Worm (Caenorhabditis elegans) whole organism, early embryonic: ENCODE measurements around the gene col-76.

Experiments used
- B0310.2 ChIP-seq: sonication (generic microtip); optimal IDR thresholded peaks from 2 replicates; lab custom pipeline; 2016; ENCODE audit warnings: mild to moderate bottlenecking, missing genetic modification characterization, missing compliant biosample characterization
- F13C5.2 ChIP-seq: sonication (generic microtip); optimal IDR thresholded peaks from 2 replicates; lab custom pipeline; 2017; ENCODE audit warnings: mild to moderate bottlenecking, missing genetic modification characterization, inconsistent platforms, missing compliant biosample characterization
- aly-1 ChIP-seq: sonication (generic microtip); optimal IDR thresholded peaks from 2 replicates; lab custom pipeline; 2016; ENCODE audit warnings: missing genetic modification characterization, missing compliant biosample characterization
- ama-1 ChIP-seq: fragments of 150-350 bp; optimal IDR thresholded peaks from 2 replicates; lab custom pipeline; 2014
- ceh-13 ChIP-seq: fragments of 200-800 bp; sonication (Bioruptor generic); optimal IDR thresholded peaks from 2 replicates; lab custom pipeline; 2018; ENCODE audit warnings: mild to moderate bottlenecking, missing genetic modification characterization, missing compliant biosample characterization
- ceh-36 ChIP-seq: sonication (generic microtip); optimal IDR thresholded peaks from 2 replicates; lab custom pipeline; 2016; ENCODE audit warnings: missing genetic modification characterization, inconsistent platforms, missing compliant biosample characterization
- ets-7 ChIP-seq: sonication (generic microtip); optimal IDR thresholded peaks from 2 replicates; lab custom pipeline; 2016; ENCODE audit warnings: missing genotype, missing genetic modification characterization, missing compliant biosample characterization
- flt-1 ChIP-seq: fragments of 200-800 bp; sonication (Bioruptor generic); IDR thresholded peaks from 2 replicates; pipeline ENCODE4 v1.3.6; 2022; ENCODE audit warnings: missing genetic modification characterization, missing compliant biosample characterization
- hmbx-1 ChIP-seq: sonication (generic microtip); optimal IDR thresholded peaks from 2 replicates; lab custom pipeline; 2016; ENCODE audit warnings: mild to moderate bottlenecking, missing genetic modification characterization, missing compliant biosample characterization
- hmg-4 ChIP-seq: fragments of 200-800 bp; sonication (Bioruptor generic); optimal IDR thresholded peaks from 2 replicates; lab custom pipeline; 2018; ENCODE audit warnings: mild to moderate bottlenecking, missing genetic modification characterization, missing compliant biosample characterization
- hnd-1 ChIP-seq: sonication (generic microtip); optimal IDR thresholded peaks from 2 replicates; lab custom pipeline; 2016; ENCODE audit warnings: missing genetic modification characterization, missing compliant biosample characterization
- pes-1 ChIP-seq: fragments of 200-800 bp; sonication (Bioruptor generic); IDR thresholded peaks from 2 replicates; pipeline ENCODE4 v1.3.6; 2022; ENCODE audit warnings: missing genetic modification reagents, missing genetic modification characterization, missing compliant biosample characterization
- scrt-1 ChIP-seq: fragments of 200-800 bp; sonication (Bioruptor generic); IDR thresholded peaks from 2 replicates; pipeline ENCODE4 v1.3.6; 2022; ENCODE audit warnings: missing genetic modification characterization, missing compliant biosample characterization
- sea-1 ChIP-seq: fragments of 200-800 bp; sonication (Bioruptor generic); conservative IDR thresholded peaks from 2 replicates; pipeline ENCODE4 v1.3.6; 2022; ENCODE audit warnings: missing genetic modification characterization, missing compliant biosample characterization
- tbx-11 ChIP-seq: fragments of 200-800 bp; sonication (Bioruptor generic); IDR thresholded peaks from 2 replicates; pipeline ENCODE4 v1.3.6; 2022; ENCODE audit warnings: missing genetic modification characterization, missing compliant biosample characterization
- tbx-37 ChIP-seq: fragments of 200-800 bp; sonication (Bioruptor generic); conservative IDR thresholded peaks from 2 replicates; pipeline ENCODE4 v1.3.6; 2022; ENCODE audit warnings: missing genetic modification reagents, missing genetic modification characterization, missing compliant biosample characterization
- tra-4 ChIP-seq: sonication (generic microtip); optimal IDR thresholded peaks from 2 replicates; lab custom pipeline; 2017; ENCODE audit warnings: missing genetic modification characterization, missing compliant biosample characterization

Gene col-76

ce11 chrII:8204039-8204438 is at the start of gene col-76:
TSS of gene col-76 (plus strand) at chrII:8204339.
- no peak for TF ChIP-seq aly-1 (tag; lab: Kevin White, UChicago)
- no peak for TF ChIP-seq ama-1 (lab: Kevin White, UChicago)
- no peak for TF ChIP-seq ets-7 (tag; lab: Kevin White, UChicago)
- TF ChIP-seq sea-1 = no peak
- TF ChIP-seq F13C5.2 (tag; lab: Kevin White, UChicago) = no peak
- no peak for TF ChIP-seq ceh-13
- no peak for TF ChIP-seq hmbx-1 (tag; lab: Kevin White, UChicago)
- TF ChIP-seq hmg-4 (GFP tag; lab: Kevin White, UChicago) = no peak
- TF ChIP-seq flt-1 = no peak

ce11 chrII:8156845-8157373 is 47.2 kb upstream of the col-76 start, which contains the start of the genes tub-1 and tmem-138:
TSS of gene tub-1 (minus strand) at chrII:8156945.
TSS of gene tmem-138 (plus strand) at chrII:8157323.
- no peak for TF ChIP-seq hmg-4 (GFP tag; lab: Kevin White, UChicago)
- TF ChIP-seq F13C5.2 (tag; lab: Kevin White, UChicago) = no peak
- TF ChIP-seq flt-1 = no peak
- no peak for TF ChIP-seq ets-7 (tag; lab: Kevin White, UChicago)
- TF ChIP-seq hnd-1 = no peak
- TF ChIP-seq B0310.2 = no peak
- TF ChIP-seq ama-1 (lab: Kevin White, UChicago) = no peak
- TF ChIP-seq aly-1 (tag; lab: Kevin White, UChicago) = no peak
- no peak for TF ChIP-seq tra-4 (tag; lab: Kevin White, UChicago)
- TF ChIP-seq ceh-36 = no peak
- no peak for TF ChIP-seq tbx-11 (GFP tag; lab: Robert Waterston, UW)
- TF ChIP-seq hmbx-1 (tag; lab: Kevin White, UChicago) = no peak
- no peak for TF ChIP-seq ceh-13
- TF ChIP-seq scrt-1 = no peak

- TF ChIP-seq ceh-36 (no peak), flt-1 (no peak), F13C5.2 (tag; lab: Kevin White, UChicago) (no peak)
Observed at ce11 chrII:8157991-8158390, 46.1 kb upstream of the col-76 start, which contains the start of gene pch-2. TSS of gene pch-2 (plus strand) at chrII:8158349.

- no peak for TF ChIP-seq tbx-11 (GFP tag; lab: Robert Waterston, UW)
- TF ChIP-seq aly-1 (tag; lab: Kevin White, UChicago) = no peak
- no peak for TF ChIP-seq ceh-13
- TF ChIP-seq tbx-37 = no peak
- no peak for TF ChIP-seq scrt-1
- no peak for TF ChIP-seq flt-1
- TF ChIP-seq ceh-36 = no peak
- TF ChIP-seq sea-1 = no peak
- no peak for TF ChIP-seq hmg-4 (GFP tag; lab: Kevin White, UChicago)
- TF ChIP-seq B0310.2 = no peak
- TF ChIP-seq ets-7 (tag; lab: Kevin White, UChicago) = no peak
Observed at ce11 chrII:8160916-8161315, 43.2 kb upstream of the col-76 start.

- no peak for TF ChIP-seq ceh-13
- no peak for TF ChIP-seq F13C5.2 (tag; lab: Kevin White, UChicago)
- no peak for TF ChIP-seq flt-1
- TF ChIP-seq aly-1 (tag; lab: Kevin White, UChicago) = no peak
- no peak for TF ChIP-seq tra-4 (tag; lab: Kevin White, UChicago)
- TF ChIP-seq hmbx-1 (tag; lab: Kevin White, UChicago) = no peak
- TF ChIP-seq hmg-4 (GFP tag; lab: Kevin White, UChicago) = no peak
- TF ChIP-seq ets-7 (tag; lab: Kevin White, UChicago) = no peak
- TF ChIP-seq hnd-1 = no peak
- TF ChIP-seq scrt-1 = no peak
- TF ChIP-seq tbx-11 (GFP tag; lab: Robert Waterston, UW) = no peak
- no peak for TF ChIP-seq tbx-37
- no peak for TF ChIP-seq ama-1 (lab: Kevin White, UChicago)
- no peak for TF ChIP-seq pes-1 (GFP tag; lab: Robert Waterston, UW)
- no peak for TF ChIP-seq sea-1
- TF ChIP-seq B0310.2 = no peak
- TF ChIP-seq ceh-36 = no peak
Observed at ce11 chrII:8162120-8162648, 42.0 kb upstream of the col-76 start, which contains the start of the genes emb-27 and rrf-3. TSS of gene emb-27 (minus strand) at chrII:8162170. TSS of gene rrf-3 (plus strand) at chrII:8162465.

ce11 chrII:8169283-8169682 is 34.9 kb upstream of the col-76 start, which contains the start of gene T05C12.15:
TSS of gene T05C12.15 (plus strand) at chrII:8169583.
- no peak for TF ChIP-seq flt-1
- TF ChIP-seq hnd-1 = no peak
- no peak for TF ChIP-seq ceh-36
- no peak for TF ChIP-seq pes-1 (GFP tag; lab: Robert Waterston, UW)
- TF ChIP-seq tbx-37 = no peak
- TF ChIP-seq tra-4 (tag; lab: Kevin White, UChicago) = no peak
- TF ChIP-seq F13C5.2 (tag; lab: Kevin White, UChicago) = no peak
- no peak for TF ChIP-seq tbx-11 (GFP tag; lab: Robert Waterston, UW)
- no peak for TF ChIP-seq B0310.2
- no peak for TF ChIP-seq aly-1 (tag; lab: Kevin White, UChicago)
- TF ChIP-seq hmg-4 (GFP tag; lab: Kevin White, UChicago) = no peak
- no peak for TF ChIP-seq ets-7 (tag; lab: Kevin White, UChicago)

ce11 chrII:8170374-8170773 is 33.8 kb upstream of the col-76 start, which contains the start of gene T05C12.11:
TSS of gene T05C12.11 (minus strand) at chrII:8170474.
- TF ChIP-seq sea-1 (no peak), scrt-1 (no peak), pes-1 (GFP tag; lab: Robert Waterston, UW) (no peak), ets-7 (tag; lab: Kevin White, UChicago) (no peak), B0310.2 (no peak), hnd-1 (no peak)

- TF ChIP-seq F13C5.2 (tag; lab: Kevin White, UChicago) (no peak), scrt-1 (no peak), B0310.2 (no peak), tbx-37 (no peak), hnd-1 (no peak)
Observed at ce11 chrII:8173449-8173848, 30.7 kb upstream of the col-76 start, which contains the start of the genes decr-1.3 and T05C12.1. TSS of gene decr-1.3 (minus strand) at chrII:8173549. TSS of gene T05C12.1 (plus strand) at chrII:8173680.
